Worm (Caenorhabditis elegans): ENCODE results near the gene R07B1.7.

DNA sequence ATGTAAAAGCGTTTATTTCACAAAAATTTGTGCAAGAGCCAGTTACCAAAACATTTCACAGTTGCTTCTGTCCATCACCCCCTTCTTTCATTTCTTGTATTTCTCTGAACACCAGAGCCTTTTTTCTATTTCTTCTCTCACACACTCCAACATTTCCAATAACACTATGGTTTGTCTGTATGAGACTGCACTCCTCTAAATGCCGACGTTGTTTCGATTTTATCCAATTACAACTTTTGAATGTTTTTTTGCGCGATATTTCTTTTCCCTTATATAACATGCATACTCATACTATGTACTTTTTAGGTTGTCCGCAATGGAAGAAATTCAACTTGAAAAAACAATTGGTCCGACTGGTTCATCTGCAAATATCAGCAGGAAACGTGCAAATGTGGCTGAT, 36.9 kb downstream of the R07B1.7 start, which contains the start of gene F21G4.5:
- TF ChIP-seq lin-39 (tag; optimal IDR thresholded peaks at IDR 0.05), result no peak
- no peak for TF ChIP-seq sea-2 (GFP tag; optimal IDR thresholded peaks at IDR 0.05)
- TF ChIP-seq unc-62 (GFP tag; optimal IDR thresholded peaks at IDR 0.05), result no peak
- TF ChIP-seq ceh-16 (tag; optimal IDR thresholded peaks at IDR 0.05), result no peak
- no peak for TF ChIP-seq fos-1 (tag; optimal IDR thresholded peaks at IDR 0.05)
- TF ChIP-seq nhr-77 (tag; optimal IDR thresholded peaks at IDR 0.05), result no peak
- TF ChIP-seq R02D3.7 (tag; optimal IDR thresholded peaks at IDR 0.05), result no peak
- TF ChIP-seq nfya-1 (tag; optimal IDR thresholded peaks at IDR 0.05; ENCODE audit: insufficient read depth), result no peak
- no peak for TF ChIP-seq egl-27 (tag; optimal IDR thresholded peaks at IDR 0.05)
- TF ChIP-seq elt-3 (tag; optimal IDR thresholded peaks at IDR 0.05), result no peak
- TF ChIP-seq nhr-12 (tag; optimal IDR thresholded peaks at IDR 0.05), result no peak
